Fruit fly (Drosophila melanogaster) Kc167 (cell line): ENCODE results near the gene aay.

Experiments used
- Myc ChIP-seq: fragments of >200 bp; optimal IDR thresholded peaks from 2 replicates; lab custom pipeline; 2017; ENCODE audit warnings: missing external identifiers
- h ChIP-seq: fragments of >200 bp; optimal IDR thresholded peaks from 3 replicates; lab custom pipeline; 2018; ENCODE audit warnings: missing external identifiers
- insv ChIP-seq: fragments of >200 bp; optimal IDR thresholded peaks from 3 replicates; lab custom pipeline; 2018; ENCODE audit warnings: missing external identifiers
- psq ChIP-seq: fragments of >200 bp; optimal IDR thresholded peaks from 2 replicates; lab custom pipeline; 2017; ENCODE audit warnings: missing external identifiers
- ttk ChIP-seq: sonication (Bioruptor generic); optimal IDR thresholded peaks from 2 replicates; lab custom pipeline; 2017; ENCODE audit warnings: missing external identifiers

dm6 chr3L:9419328-9419727, 3.7 kb upstream of the aay start:
- TF ChIP-seq psq = no peak
- no peak for TF ChIP-seq insv (lab: Kevin White, UChicago)
- TF ChIP-seq ttk (lab: Kevin White, UChicago) = no peak
- TF ChIP-seq Myc (lab: Kevin White, UChicago) = no peak
- TF ChIP-seq h (lab: Kevin White, UChicago) = no peak
